Fruit fly (Drosophila melanogaster) whole organism, adult: ENCODE measurements around the gene MEP-1.

Source experiments
- CG12768 ChIP-seq: fragments of 200-800 bp; sonication (Bioruptor generic); optimal IDR thresholded peaks from 2 replicates; lab custom pipeline; 2017; ENCODE audit warnings: missing biosample characterization, missing genetic modification characterization, mild to moderate bottlenecking, moderate library complexity, missing genetic modification reagents
- CG14711 ChIP-seq: fragments of 200-800 bp; sonication (Bioruptor generic); optimal IDR thresholded peaks from 2 replicates; lab custom pipeline; 2018; ENCODE audit warnings: missing biosample characterization, mild to moderate bottlenecking, missing genetic modification characterization, moderate library complexity
- CG1620 ChIP-seq: fragments of 200-800 bp; sonication (Bioruptor generic); optimal IDR thresholded peaks from 2 replicates; lab custom pipeline; 2016; ENCODE audit warnings: missing biosample characterization, missing genetic modification characterization
- CG5204 ChIP-seq: fragments of 200-800 bp; sonication (Bioruptor generic); optimal IDR thresholded peaks from 2 replicates; lab custom pipeline; 2016; ENCODE audit warnings: missing biosample characterization, missing genetic modification characterization
- CG7045 ChIP-seq: fragments of 200-800 bp; sonication (Bioruptor generic); optimal IDR thresholded peaks from 2 replicates; lab custom pipeline; 2017; ENCODE audit warnings: missing biosample characterization, mild to moderate bottlenecking, missing genetic modification characterization
- bab1 ChIP-seq: fragments of 200-800 bp; sonication (Bioruptor generic); optimal IDR thresholded peaks from 3 replicates; lab custom pipeline; 2019; ENCODE audit warnings: missing biosample characterization, mild to moderate bottlenecking, missing genetic modification characterization, moderate library complexity
- ovo ChIP-seq: fragments of 200-800 bp; sonication (Bioruptor generic); optimal IDR thresholded peaks from 2 replicates; lab custom pipeline; 2016; ENCODE audit warnings: missing biosample characterization, missing genetic modification characterization

DNA sequence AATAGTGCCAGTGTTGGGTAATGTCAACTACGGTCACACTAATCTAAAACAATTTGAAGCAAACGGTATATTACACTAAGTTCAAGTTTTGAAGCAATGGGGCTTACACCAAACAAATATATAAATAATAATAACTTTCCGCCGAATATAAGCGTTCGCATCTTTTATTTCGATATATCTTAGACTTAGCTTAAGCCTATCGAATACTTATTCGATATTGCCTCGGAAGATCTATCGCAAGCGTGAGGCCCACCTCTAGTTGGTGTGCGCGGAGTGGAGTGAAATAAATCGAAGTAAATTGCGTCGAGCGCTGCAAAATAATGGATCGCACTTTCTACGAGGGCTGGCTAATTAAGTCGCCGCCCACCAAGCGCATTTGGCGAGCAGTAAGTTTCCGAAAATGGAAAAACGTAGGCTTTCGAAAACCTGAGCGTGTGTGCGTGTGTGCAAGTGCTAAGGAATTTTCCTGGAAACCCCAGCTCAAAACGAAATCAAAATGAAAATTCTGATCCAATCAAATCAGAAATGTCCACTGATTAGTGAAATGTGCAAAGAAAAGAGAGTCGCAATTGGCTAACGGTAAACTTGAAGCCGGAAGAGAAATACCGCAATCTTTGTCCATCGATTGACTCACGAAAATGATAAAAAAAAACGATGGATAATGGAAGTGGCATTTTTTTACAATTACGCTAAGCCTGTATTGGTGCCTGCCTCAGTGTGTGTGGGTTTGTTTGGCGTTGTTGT, 42.2 kb upstream of the MEP-1 start, which contains the start of gene dos:
- TF ChIP-seq CG12768 (GFP tag; lab: Kevin White, UChicago) = peak; percentile 4
- TF ChIP-seq bab1 (GFP tag; lab: Kevin White, UChicago) = peak; percentile 56
- peak; percentile 54 for TF ChIP-seq CG14711
- peak; percentile 84 for TF ChIP-seq CG1620 (GFP tag; lab: Kevin White, UChicago)
- peak; percentile 49 for TF ChIP-seq CG7045 (GFP tag; lab: Kevin White, UChicago)
- TF ChIP-seq CG5204 (GFP tag; lab: Kevin White, UChicago) = no peak
- TF ChIP-seq ovo (GFP tag; lab: Kevin White, UChicago) = peak; percentile 69
